Fruit fly (Drosophila melanogaster) whole organism, embryonic: ENCODE data around the gene CG6569.
A peak's percentile ranks its signal among the peaks of the same experiment; 100 is the strongest.

ENCODE experiments used
- ATbp ChIP-seq: fragments of 200-800 bp; sonication (Bioruptor generic); optimal IDR thresholded peaks from 2 replicates; lab custom pipeline; 2017; ENCODE audit warnings: missing biosample characterization, mild to moderate bottlenecking, missing genetic modification characterization, missing genetic modification reagents
- BEAF-32 ChIP-seq: fragments of 200-800 bp; sonication (Bioruptor generic); optimal IDR thresholded peaks from 3 replicates; lab custom pipeline; 2017; ENCODE audit warnings: missing biosample characterization, missing genetic modification characterization, mild to moderate bottlenecking, moderate library complexity, missing genetic modification reagents
- Blimp-1 ChIP-seq: fragments of 200-800 bp; sonication (Bioruptor generic); optimal IDR thresholded peaks from 3 replicates; lab custom pipeline; 2018; ENCODE audit warnings: missing biosample characterization, missing genetic modification characterization, mild to moderate bottlenecking, moderate library complexity, missing genetic modification reagents
- BtbVII ChIP-seq: fragments of 200-800 bp; sonication (Bioruptor generic); optimal IDR thresholded peaks from 3 replicates; lab custom pipeline; 2017; ENCODE audit warnings: missing biosample characterization, mild to moderate bottlenecking, missing genetic modification characterization
- CG10147 ChIP-seq: fragments of 200-800 bp; sonication (Bioruptor generic); optimal IDR thresholded peaks from 2 replicates; lab custom pipeline; 2019; ENCODE audit warnings: missing biosample characterization, mild to moderate bottlenecking, missing genetic modification characterization, moderate library complexity
- CG10543 ChIP-seq: fragments of 200-800 bp; sonication (Bioruptor generic); optimal IDR thresholded peaks from 3 replicates; lab custom pipeline; 2017; ENCODE audit warnings: missing biosample characterization, mild to moderate bottlenecking, missing genetic modification characterization, moderate library complexity
- CG11723 ChIP-seq: fragments of 200-800 bp; sonication (Bioruptor generic); optimal IDR thresholded peaks from 2 replicates; lab custom pipeline; 2017; ENCODE audit warnings: missing biosample characterization, mild to moderate bottlenecking, missing genetic modification characterization
- CG1233 ChIP-seq: fragments of 200-800 bp; sonication (Bioruptor generic); optimal IDR thresholded peaks from 4 replicates; lab custom pipeline; 2018; ENCODE audit warnings: missing biosample characterization, mild to moderate bottlenecking, missing genetic modification characterization
- CG12391 ChIP-seq: fragments of 200-800 bp; sonication (Bioruptor generic); optimal IDR thresholded peaks from 3 replicates; lab custom pipeline; 2018; ENCODE audit warnings: missing biosample characterization, mild to moderate bottlenecking, missing genetic modification characterization, moderate library complexity
- CG14860 ChIP-seq: fragments of 200-800 bp; sonication (Bioruptor generic); IDR thresholded peaks from 3 replicates; pipeline ENCODE4 v1.3.6; 2022; ENCODE audit warnings: missing biosample characterization, missing genetic modification characterization; ENCODE audit not compliant: partially characterized antibody
- CG18262 ChIP-seq: fragments of 200-800 bp; optimal IDR thresholded peaks from 3 replicates; lab custom pipeline; 2019; ENCODE audit warnings: missing biosample characterization, mild to moderate bottlenecking, missing genetic modification characterization, moderate library complexity
- CG2116 ChIP-seq: fragments of 200-800 bp; sonication (Bioruptor generic); optimal IDR thresholded peaks from 3 replicates; lab custom pipeline; 2018; ENCODE audit warnings: missing biosample characterization, mild to moderate bottlenecking, missing genetic modification characterization
- CG2199 ChIP-seq: fragments of 200-800 bp; sonication (Bioruptor generic); IDR thresholded peaks from 3 replicates; pipeline ENCODE4 v1.3.6; 2022; ENCODE audit warnings: missing biosample characterization, missing genetic modification characterization
- CG30403 ChIP-seq: fragments of 200-800 bp; sonication (Bioruptor generic); optimal IDR thresholded peaks from 3 replicates; lab custom pipeline; 2016; ENCODE audit warnings: missing biosample characterization, missing genetic modification characterization
- CG31388 ChIP-seq: fragments of 200-800 bp; sonication (Bioruptor generic); optimal IDR thresholded peaks from 2 replicates; lab custom pipeline; 2016; ENCODE audit warnings: missing biosample characterization, missing genetic modification characterization
- CG34224 ChIP-seq: fragments of 200-800 bp; sonication (Bioruptor generic); IDR thresholded peaks from 3 replicates; pipeline ENCODE4 v1.3.6; 2022; ENCODE audit warnings: missing biosample characterization, missing genetic modification characterization; ENCODE audit not compliant: partially characterized antibody
- CG34376 ChIP-seq: fragments of 200-800 bp; sonication (Bioruptor generic); optimal IDR thresholded peaks from 2 replicates; lab custom pipeline; 2018; ENCODE audit warnings: missing biosample characterization, mild to moderate bottlenecking, missing genetic modification characterization
- CG5180 ChIP-seq: fragments of 200-800 bp; sonication (Bioruptor generic); optimal IDR thresholded peaks from 3 replicates; lab custom pipeline; 2017; ENCODE audit warnings: missing biosample characterization, missing genetic modification characterization, mild to moderate bottlenecking, moderate library complexity, missing genetic modification reagents
- CG6765 ChIP-seq: fragments of 200-800 bp; sonication (Bioruptor generic); optimal IDR thresholded peaks from 3 replicates; lab custom pipeline; 2017; ENCODE audit warnings: missing biosample characterization, mild to moderate bottlenecking, missing genetic modification characterization
- CG6791 ChIP-seq: fragments of 200-800 bp; sonication (Bioruptor generic); IDR thresholded peaks from 3 replicates; pipeline ENCODE4 v1.3.6; 2022; ENCODE audit warnings: missing biosample characterization, missing genetic modification characterization; ENCODE audit not compliant: partially characterized antibody
- CG6854 ChIP-seq: fragments of 200-800 bp; sonication (Bioruptor generic); optimal IDR thresholded peaks from 3 replicates; lab custom pipeline; 2017; ENCODE audit warnings: missing biosample characterization, mild to moderate bottlenecking, missing genetic modification characterization
- CG7928 ChIP-seq: fragments of 200-800 bp; sonication (Bioruptor generic); optimal IDR thresholded peaks from 2 replicates; lab custom pipeline; 2017; ENCODE audit warnings: missing biosample characterization, mild to moderate bottlenecking, missing genetic modification characterization
- CG9932 ChIP-seq: fragments of 200-800 bp; sonication (Bioruptor generic); IDR thresholded peaks from 2 replicates; pipeline ENCODE4 v1.3.6; 2022; ENCODE audit warnings: missing biosample characterization, missing genetic modification characterization
- Camta ChIP-seq: fragments of 200-800 bp; sonication (Bioruptor generic); optimal IDR thresholded peaks from 2 replicates; lab custom pipeline; 2016; ENCODE audit warnings: missing biosample characterization, missing genetic modification characterization
- D ChIP-seq, 2 experiments: fragments of 200-800 bp in 1 of 2; fragments of >200 bp in 1 of 2; sonication (Bioruptor generic) in 1 of 2; optimal IDR thresholded peaks; 2 replicates in 1 of 2; 3 replicates in 1 of 2; lab custom pipeline; 2017; ENCODE audit warnings: mild to moderate bottlenecking in 1 of 2, missing biosample characterization in 1 of 2, missing genetic modification characterization in 1 of 2, missing genetic modification reagents in 1 of 2
- Dip2 ChIP-seq: fragments of 200-800 bp; sonication (Bioruptor generic); IDR thresholded peaks from 2 replicates; pipeline ENCODE4 v1.3.6; 2022; ENCODE audit warnings: missing biosample characterization, missing genetic modification characterization
- Dip3 ChIP-seq: fragments of 200-800 bp; sonication (Bioruptor generic); optimal IDR thresholded peaks from 3 replicates; lab custom pipeline; 2016; ENCODE audit warnings: missing biosample characterization, missing genetic modification characterization
- Eip74EF ChIP-seq, 2 experiments: fragments of 200-800 bp in 1 of 2; fragments of >200 bp in 1 of 2; sonication (Bioruptor generic) in 1 of 2; optimal IDR thresholded peaks; 2 replicates each; lab custom pipeline; 2017 to 2019; ENCODE audit warnings: missing biosample characterization in 2 of 2, missing genetic modification characterization in 2 of 2, mild to moderate bottlenecking in 1 of 2, moderate library complexity in 1 of 2
- HLH3B ChIP-seq: fragments of 200-800 bp; sonication (Bioruptor generic); IDR thresholded peaks from 2 replicates; pipeline ENCODE4 v1.3.6; 2022; ENCODE audit warnings: missing biosample characterization, missing genetic modification characterization
- NC2β ChIP-seq: fragments of 200-800 bp; sonication (Bioruptor generic); optimal IDR thresholded peaks from 2 replicates; lab custom pipeline; 2016; ENCODE audit warnings: missing biosample characterization, missing genetic modification characterization
- Neu2 ChIP-seq: fragments of 200-800 bp; sonication (Bioruptor generic); optimal IDR thresholded peaks from 3 replicates; lab custom pipeline; 2016; ENCODE audit warnings: missing biosample characterization, missing genetic modification characterization, borderline replicate concordance
- Rfx ChIP-seq: fragments of 200-800 bp; sonication (Bioruptor generic); IDR thresholded peaks from 2 replicates; pipeline ENCODE4 v1.3.6; 2022; ENCODE audit warnings: missing biosample characterization, missing genetic modification characterization
- Tbp ChIP-seq: fragments of >200 bp; optimal IDR thresholded peaks from 2 replicates; lab custom pipeline; 2018; ENCODE audit warnings: missing biosample characterization, missing genetic modification characterization
- az2 ChIP-seq: fragments of 200-800 bp; sonication (Bioruptor generic); optimal IDR thresholded peaks from 3 replicates; lab custom pipeline; 2016; ENCODE audit warnings: missing biosample characterization, missing genetic modification characterization
- bigmax ChIP-seq: fragments of 200-800 bp; sonication (Bioruptor generic); optimal IDR thresholded peaks from 2 replicates; lab custom pipeline; 2018; ENCODE audit warnings: missing biosample characterization, mild to moderate bottlenecking, missing genetic modification characterization
- bowl ChIP-seq: fragments of 200-800 bp; sonication (Bioruptor generic); IDR thresholded peaks from 2 replicates; pipeline ENCODE4 v1.3.6; 2022; ENCODE audit warnings: missing biosample characterization, missing genetic modification characterization
- chinmo ChIP-seq: fragments of 200-800 bp; sonication (Bioruptor generic); IDR thresholded peaks from 4 replicates; pipeline ENCODE4 v1.3.6; 2022; ENCODE audit warnings: missing biosample characterization, missing genetic modification characterization; ENCODE audit not compliant: partially characterized antibody
- da ChIP-seq: fragments of 200-800 bp; sonication (Bioruptor generic); optimal IDR thresholded peaks from 2 replicates; lab custom pipeline; 2016; ENCODE audit warnings: missing biosample characterization, missing genetic modification characterization
- ewg ChIP-seq: fragments of 200-800 bp; sonication (Bioruptor generic); optimal IDR thresholded peaks from 3 replicates; lab custom pipeline; 2017; ENCODE audit warnings: mild to moderate bottlenecking, missing biosample characterization, missing genetic modification reagents, missing genetic modification characterization
- hb ChIP-seq: fragments of 200-800 bp; sonication (Bioruptor generic); IDR thresholded peaks from 3 replicates; pipeline ENCODE4 v1.3.6; 2022; ENCODE audit warnings: missing biosample characterization, missing genetic modification characterization; ENCODE audit not compliant: partially characterized antibody
- her ChIP-seq: fragments of 200-800 bp; sonication (Bioruptor generic); optimal IDR thresholded peaks from 2 replicates; lab custom pipeline; 2016; ENCODE audit warnings: missing biosample characterization, missing genetic modification characterization
- lov ChIP-seq, 2 experiments: fragments of 200-800 bp in 1 of 2; fragments of >200 bp in 1 of 2; sonication (Bioruptor generic) in 1 of 2; IDR thresholded peaks in 1 of 2; optimal IDR thresholded peaks in 1 of 2; 2 replicates in 1 of 2; 3 replicates in 1 of 2; pipeline versions ENCODE4 v1.3.6 to Lab custom; 2017 to 2022; ENCODE audit warnings: missing biosample characterization in 1 of 2, missing genetic modification characterization in 1 of 2
- maf-S ChIP-seq: fragments of 200-800 bp; sonication (Bioruptor generic); optimal IDR thresholded peaks from 2 replicates; lab custom pipeline; 2016; ENCODE audit warnings: missing biosample characterization, missing genetic modification characterization
- mld ChIP-seq: fragments of 200-800 bp; sonication (Bioruptor generic); IDR thresholded peaks from 3 replicates; pipeline ENCODE4 v1.3.6; 2022; ENCODE audit warnings: missing biosample characterization, missing genetic modification characterization; ENCODE audit not compliant: partially characterized antibody
- peb ChIP-seq: fragments of 200-800 bp; sonication (Bioruptor generic); IDR thresholded peaks from 2 replicates; pipeline ENCODE4 v1.3.6; 2022; ENCODE audit warnings: missing biosample characterization, missing genetic modification characterization
- pho ChIP-seq: fragments of 200-800 bp; sonication (Bioruptor generic); optimal IDR thresholded peaks from 2 replicates; lab custom pipeline; 2016; ENCODE audit warnings: missing biosample characterization, missing genetic modification characterization
- sens ChIP-seq: fragments of 200-800 bp; sonication (Bioruptor generic); peaks from one replicate; lab custom pipeline; 2016; ENCODE audit warnings: missing biosample characterization, missing genetic modification characterization
- sna ChIP-seq: fragments of 200-800 bp; sonication (Bioruptor generic); IDR thresholded peaks from 2 replicates; pipeline ENCODE4 v1.3.6; 2022; ENCODE audit warnings: missing biosample characterization, missing genetic modification characterization; ENCODE audit not compliant: partially characterized antibody
- toy ChIP-seq: fragments of 200-800 bp; sonication (Bioruptor generic); IDR thresholded peaks from 2 replicates; pipeline ENCODE4 v1.3.6; 2022; ENCODE audit warnings: missing biosample characterization, missing genetic modification characterization
- unpg ChIP-seq: fragments of 200-800 bp; sonication (Bioruptor generic); optimal IDR thresholded peaks from 3 replicates; lab custom pipeline; 2018; ENCODE audit warnings: missing biosample characterization, mild to moderate bottlenecking, missing genetic modification characterization, moderate library complexity
- wor ChIP-seq: fragments of 200-800 bp; sonication (Bioruptor generic); IDR thresholded peaks from 2 replicates; pipeline ENCODE4 v1.3.6; 2022; ENCODE audit warnings: missing biosample characterization, missing genetic modification characterization

The CG6569 gene

DNA sequence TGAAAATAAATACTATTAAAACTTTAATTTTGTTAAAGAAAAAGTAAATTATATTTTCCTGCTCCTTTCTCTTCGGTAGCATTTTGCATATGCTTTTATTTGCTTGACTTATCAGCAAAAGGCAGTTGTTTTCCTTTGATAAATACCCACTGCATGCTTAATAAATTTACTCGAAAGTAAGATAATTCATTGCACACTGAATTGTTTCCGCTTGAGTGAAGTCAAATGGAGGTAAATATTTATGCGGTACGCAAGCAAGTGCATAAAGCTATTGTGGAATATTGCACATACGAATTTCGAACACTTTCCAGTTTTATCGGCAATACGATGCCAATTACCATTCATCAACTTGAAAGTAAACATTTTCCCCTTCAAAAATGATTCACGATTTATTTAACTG lies 44.6 kb downstream of the CG6569 start (continued):
- TF ChIP-seq Blimp-1 (peak; percentile 34), ATbp (GFP tag; lab: Kevin White, UChicago) (peak; percentile 1), Eip74EF (GFP tag; optimal IDR thresholded peaks at IDR 0.05; lab: Kevin White, UChicago) (no peak), wor (GFP tag; lab: Robert Waterston, UW) (no peak), CG9932 (GFP tag; lab: Robert Waterston, UW) (no peak), CG31388 (GFP tag; lab: Kevin White, UChicago) (no peak), CG1233 (GFP tag; lab: Kevin White, UChicago) (peak; percentile 12), mld (GFP tag; lab: Robert Waterston, UW) (no peak), CG6791 (GFP tag; lab: Robert Waterston, UW) (no peak), Dip2 (GFP tag; lab: Robert Waterston, UW) (no peak), CG14860 (GFP tag; lab: Robert Waterston, UW) (no peak), CG6765 (no peak), CG18262 (no peak), bowl (no peak), D (optimal IDR thresholded peaks at IDR 0.05; lab: Kevin White, UChicago) (no peak), D (GFP tag; optimal IDR thresholded peaks at IDR 0.05; lab: Kevin White, UChicago) (peak; percentile 1), Neu2 (GFP tag; lab: Kevin White, UChicago) (no peak), CG34224 (no peak), chinmo (no peak), BEAF-32 (GFP tag; lab: Kevin White, UChicago) (no peak), CG5180 (GFP tag; lab: Kevin White, UChicago) (no peak), sna (no peak), hb (GFP tag; lab: Robert Waterston, UW) (no peak), az2 (GFP tag; lab: Kevin White, UChicago) (no peak), NC2β (GFP tag; lab: Kevin White, UChicago) (no peak), BtbVII (no peak), bigmax (GFP tag; lab: Kevin White, UChicago) (no peak), unpg (GFP tag; lab: Kevin White, UChicago) (no peak), CG10543 (GFP tag; lab: Kevin White, UChicago) (no peak), Tbp (GFP tag; lab: Kevin White, UChicago) (no peak), CG12391 (tag; lab: Kevin White, UChicago) (no peak), peb (no peak), CG10147 (GFP tag; lab: Kevin White, UChicago) (no peak), CG11723 (GFP tag; lab: Kevin White, UChicago) (no peak), sens (peak; percentile 63), CG6854 (GFP tag; lab: Kevin White, UChicago) (no peak)

- TF ChIP-seq Rfx: no peak
- TF ChIP-seq CG7928: peak; percentile 94
- no peak for TF ChIP-seq toy
- no peak for TF ChIP-seq HLH3B
- no peak for TF ChIP-seq CG2199
- TF ChIP-seq CG34376 (GFP tag; lab: Kevin White, UChicago): no peak
- TF ChIP-seq pho (GFP tag; lab: Kevin White, UChicago): no peak
- TF ChIP-seq da (GFP tag; lab: Kevin White, UChicago): no peak
- no peak for TF ChIP-seq ewg (GFP tag; lab: Kevin White, UChicago)
- TF ChIP-seq Dip3: no peak
- no peak for TF ChIP-seq lov (optimal IDR thresholded peaks at IDR 0.05; lab: Kevin White, UChicago)
- no peak for TF ChIP-seq lov (GFP tag; IDR thresholded peaks at IDR 0.05; lab: Robert Waterston, UW)
- peak; percentile 5 for TF ChIP-seq CG2116 (GFP tag; lab: Kevin White, UChicago)
- TF ChIP-seq CG30403 (GFP tag; lab: Kevin White, UChicago): no peak
- TF ChIP-seq Camta (GFP tag; lab: Kevin White, UChicago): no peak
- TF ChIP-seq her (GFP tag; lab: Kevin White, UChicago): no peak
- TF ChIP-seq CG10543 (GFP tag; lab: Kevin White, UChicago): no peak
- no peak for TF ChIP-seq maf-S (GFP tag; lab: Kevin White, UChicago)
Measured at dm6 chr3R:21822562-21822933, 45.2 kb downstream of the CG6569 start, which contains the start of gene CASK. CASK (minus strand) TSS chr3R:21822674.
